Worm (Caenorhabditis elegans): ENCODE results near the gene R05G6.1.

DNA sequence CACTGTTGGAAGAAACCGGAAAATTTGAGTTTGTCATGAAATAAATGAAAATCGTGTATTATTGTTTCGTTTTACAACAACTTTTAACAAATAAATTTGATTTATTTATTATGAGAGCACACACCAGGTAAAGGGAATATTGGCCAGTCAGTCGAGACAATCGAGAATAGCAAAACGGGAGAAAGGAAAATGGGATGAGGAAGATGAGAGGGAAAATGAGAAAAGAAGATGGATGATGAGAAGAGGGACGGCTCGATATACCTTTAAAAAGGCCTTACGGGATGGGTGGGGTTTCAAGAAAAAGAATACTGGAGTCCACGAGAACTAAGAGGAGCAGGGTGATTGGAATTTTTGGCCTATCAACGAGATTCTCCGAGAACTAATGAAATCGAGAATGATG lies 26.2 kb downstream of the R05G6.1 start:
- TF ChIP-seq snpc-4 (tag; optimal IDR thresholded peaks at IDR 0.05) (no peak), nhr-76 (tag; optimal IDR thresholded peaks at IDR 0.05) (no peak), mdl-1 (tag; optimal IDR thresholded peaks at IDR 0.05) (no peak), daf-12 (tag; optimal IDR thresholded peaks at IDR 0.05) (no peak), ama-1 (optimal IDR thresholded peaks at IDR 0.05) (no peak), nhr-77 (tag; optimal IDR thresholded peaks at IDR 0.05) (no peak), nhr-67 (tag; optimal IDR thresholded peaks at IDR 0.05) (no peak), ceh-9 (tag; optimal IDR thresholded peaks at IDR 0.05) (no peak), ceh-82 (tag; optimal IDR thresholded peaks at IDR 0.05) (no peak), aly-2 (tag; optimal IDR thresholded peaks at IDR 0.05) (no peak), ztf-11 (tag; optimal IDR thresholded peaks at IDR 0.05) (no peak), elt-3 (tag; optimal IDR thresholded peaks at IDR 0.05) (no peak), unc-62 (GFP tag; optimal IDR thresholded peaks at IDR 0.05) (no peak), R02D3.7 (tag; optimal IDR thresholded peaks at IDR 0.05) (no peak)
